Worm (Caenorhabditis elegans): ENCODE data around the gene his-6.

The his-6 gene

ce11 chrV:8569172-8569571 lies 34.4 kb upstream of the his-6 start:
- TF ChIP-seq nfya-1 (tag; optimal IDR thresholded peaks at IDR 0.05; ENCODE audit: insufficient read depth): no peak
- TF ChIP-seq lsy-12 (tag; optimal IDR thresholded peaks at IDR 0.05): no peak
- no peak for TF ChIP-seq ztf-4 (tag; optimal IDR thresholded peaks at IDR 0.05)
- no peak for TF ChIP-seq ceh-16 (tag; optimal IDR thresholded peaks at IDR 0.05)
- no peak for TF ChIP-seq hmg-11 (tag; optimal IDR thresholded peaks at IDR 0.05)
- no peak for TF ChIP-seq eor-1 (tag; optimal IDR thresholded peaks at IDR 0.05)
- TF ChIP-seq snpc-4 (tag; optimal IDR thresholded peaks at IDR 0.05): no peak
- TF ChIP-seq ZK546.5 (tag; optimal IDR thresholded peaks at IDR 0.05): no peak
- TF ChIP-seq elt-1 (tag; optimal IDR thresholded peaks at IDR 0.05): no peak
- no peak for TF ChIP-seq pqm-1 (tag; optimal IDR thresholded peaks at IDR 0.05)
- TF ChIP-seq elt-3 (tag; optimal IDR thresholded peaks at IDR 0.05): no peak
- no peak for TF ChIP-seq nhr-11 (tag; optimal IDR thresholded peaks at IDR 0.05)
- no peak for TF ChIP-seq nhr-12 (tag; optimal IDR thresholded peaks at IDR 0.05)
- no peak for TF ChIP-seq tbx-2 (tag; optimal IDR thresholded peaks at IDR 0.05)
- TF ChIP-seq jun-1 (tag; optimal IDR thresholded peaks at IDR 0.05): no peak
- no peak for TF ChIP-seq fkh-2 (tag; optimal IDR thresholded peaks at IDR 0.05)
- TF ChIP-seq unc-62 (GFP tag; optimal IDR thresholded peaks at IDR 0.05): no peak
- no peak for TF ChIP-seq nhr-43 (tag; optimal IDR thresholded peaks at IDR 0.05; ENCODE audit: poor library complexity, severe bottlenecking)
- no peak for TF ChIP-seq nhr-67 (tag; optimal IDR thresholded peaks at IDR 0.05)
- no peak for TF ChIP-seq aly-2 (tag; optimal IDR thresholded peaks at IDR 0.05)

- TF ChIP-seq ama-1 (optimal IDR thresholded peaks at IDR 0.05) (no peak), nhr-25 (tag; optimal IDR thresholded peaks at IDR 0.05) (no peak), ztf-4 (tag; optimal IDR thresholded peaks at IDR 0.05) (no peak)
Observed at ce11 chrV:8565075-8565474, 30.3 kb upstream of the his-6 start, which contains the start of gene F25G6.8. F25G6.8 (minus strand) TSS chrV:8565175.

- TF ChIP-seq fkh-10 (GFP tag; optimal IDR thresholded peaks at IDR 0.05) (no peak), sea-2 (GFP tag; optimal IDR thresholded peaks at IDR 0.05) (no peak)
Observed at ce11 chrV:8560916-8561315, 26.1 kb upstream of the his-6 start, which contains the start of gene acr-16. acr-16 (plus strand) TSS chrV:8561216.

ce11 chrV:8555955-8556354 lies 21.2 kb upstream of the his-6 start:
- TF ChIP-seq nhr-28 (tag; optimal IDR thresholded peaks at IDR 0.05): no peak
- no peak for TF ChIP-seq pqm-1 (tag; optimal IDR thresholded peaks at IDR 0.05)
- no peak for TF ChIP-seq ZK546.5 (tag; optimal IDR thresholded peaks at IDR 0.05)
- TF ChIP-seq nhr-12 (tag; optimal IDR thresholded peaks at IDR 0.05): no peak
- TF ChIP-seq ceh-28 (tag; optimal IDR thresholded peaks at IDR 0.05): no peak
- TF ChIP-seq tbx-2 (tag; optimal IDR thresholded peaks at IDR 0.05): no peak

- no peak for TF ChIP-seq zag-1 (tag; optimal IDR thresholded peaks at IDR 0.05)
- TF ChIP-seq egl-5 (tag; optimal IDR thresholded peaks at IDR 0.05): peak; percentile 97
Observed at ce11 chrV:8552460-8552859, 17.7 kb upstream of the his-6 start, which contains the start of gene acr-15. acr-15 (plus strand) TSS chrV:8552695.

- TF ChIP-seq jun-1 (tag; optimal IDR thresholded peaks at IDR 0.05) (no peak), R02D3.7 (tag; optimal IDR thresholded peaks at IDR 0.05) (no peak), nhr-28 (tag; optimal IDR thresholded peaks at IDR 0.05) (no peak), pqm-1 (tag; optimal IDR thresholded peaks at IDR 0.05) (no peak), nhr-11 (tag; optimal IDR thresholded peaks at IDR 0.05) (no peak), egl-27 (tag; optimal IDR thresholded peaks at IDR 0.05) (no peak), nhr-77 (tag; optimal IDR thresholded peaks at IDR 0.05) (no peak), nhr-25 (tag; optimal IDR thresholded peaks at IDR 0.05) (no peak), fkh-10 (GFP tag; optimal IDR thresholded peaks at IDR 0.05) (no peak), nhr-23 (tag; optimal IDR thresholded peaks at IDR 0.05) (no peak), hmg-11 (tag; optimal IDR thresholded peaks at IDR 0.05) (no peak), nhr-43 (tag; optimal IDR thresholded peaks at IDR 0.05; ENCODE audit: poor library complexity, severe bottlenecking) (no peak), daf-12 (tag; optimal IDR thresholded peaks at IDR 0.05) (no peak), ceh-16 (tag; optimal IDR thresholded peaks at IDR 0.05) (no peak), mml-1 (tag; optimal IDR thresholded peaks at IDR 0.05) (no peak)
Observed at ce11 chrV:8548989-8549388, 14.2 kb upstream of the his-6 start, which contains the start of gene stdh-4. stdh-4 (plus strand) TSS chrV:8549289.

Data from whole organism, L3 larva.